Worm (Caenorhabditis elegans) whole organism, early embryonic: ENCODE measurements around the gene gst-32.

Experiments
- B0310.2 ChIP-seq: sonication (generic microtip); optimal IDR thresholded peaks from 2 replicates; lab custom pipeline; 2016; ENCODE audit warnings: mild to moderate bottlenecking, missing genetic modification characterization, missing compliant biosample characterization
- F13C5.2 ChIP-seq: sonication (generic microtip); optimal IDR thresholded peaks from 2 replicates; lab custom pipeline; 2017; ENCODE audit warnings: mild to moderate bottlenecking, missing genetic modification characterization, inconsistent platforms, missing compliant biosample characterization
- aly-1 ChIP-seq: sonication (generic microtip); optimal IDR thresholded peaks from 2 replicates; lab custom pipeline; 2016; ENCODE audit warnings: missing genetic modification characterization, missing compliant biosample characterization
- ama-1 ChIP-seq: fragments of 150-350 bp; optimal IDR thresholded peaks from 2 replicates; lab custom pipeline; 2014
- ceh-13 ChIP-seq: fragments of 200-800 bp; sonication (Bioruptor generic); optimal IDR thresholded peaks from 2 replicates; lab custom pipeline; 2018; ENCODE audit warnings: mild to moderate bottlenecking, missing genetic modification characterization, missing compliant biosample characterization
- ceh-36 ChIP-seq: sonication (generic microtip); optimal IDR thresholded peaks from 2 replicates; lab custom pipeline; 2016; ENCODE audit warnings: missing genetic modification characterization, inconsistent platforms, missing compliant biosample characterization
- ets-7 ChIP-seq: sonication (generic microtip); optimal IDR thresholded peaks from 2 replicates; lab custom pipeline; 2016; ENCODE audit warnings: missing genotype, missing genetic modification characterization, missing compliant biosample characterization
- flt-1 ChIP-seq: fragments of 200-800 bp; sonication (Bioruptor generic); IDR thresholded peaks from 2 replicates; pipeline ENCODE4 v1.3.6; 2022; ENCODE audit warnings: missing genetic modification characterization, missing compliant biosample characterization
- hmbx-1 ChIP-seq: sonication (generic microtip); optimal IDR thresholded peaks from 2 replicates; lab custom pipeline; 2016; ENCODE audit warnings: mild to moderate bottlenecking, missing genetic modification characterization, missing compliant biosample characterization
- hmg-4 ChIP-seq: fragments of 200-800 bp; sonication (Bioruptor generic); optimal IDR thresholded peaks from 2 replicates; lab custom pipeline; 2018; ENCODE audit warnings: mild to moderate bottlenecking, missing genetic modification characterization, missing compliant biosample characterization
- hnd-1 ChIP-seq: sonication (generic microtip); optimal IDR thresholded peaks from 2 replicates; lab custom pipeline; 2016; ENCODE audit warnings: missing genetic modification characterization, missing compliant biosample characterization
- pes-1 ChIP-seq: fragments of 200-800 bp; sonication (Bioruptor generic); IDR thresholded peaks from 2 replicates; pipeline ENCODE4 v1.3.6; 2022; ENCODE audit warnings: missing genetic modification reagents, missing genetic modification characterization, missing compliant biosample characterization
- scrt-1 ChIP-seq: fragments of 200-800 bp; sonication (Bioruptor generic); IDR thresholded peaks from 2 replicates; pipeline ENCODE4 v1.3.6; 2022; ENCODE audit warnings: missing genetic modification characterization, missing compliant biosample characterization
- sea-1 ChIP-seq: fragments of 200-800 bp; sonication (Bioruptor generic); conservative IDR thresholded peaks from 2 replicates; pipeline ENCODE4 v1.3.6; 2022; ENCODE audit warnings: missing genetic modification characterization, missing compliant biosample characterization
- tbx-11 ChIP-seq: fragments of 200-800 bp; sonication (Bioruptor generic); IDR thresholded peaks from 2 replicates; pipeline ENCODE4 v1.3.6; 2022; ENCODE audit warnings: missing genetic modification characterization, missing compliant biosample characterization
- tbx-37 ChIP-seq: fragments of 200-800 bp; sonication (Bioruptor generic); conservative IDR thresholded peaks from 2 replicates; pipeline ENCODE4 v1.3.6; 2022; ENCODE audit warnings: missing genetic modification reagents, missing genetic modification characterization, missing compliant biosample characterization
- tra-4 ChIP-seq: sonication (generic microtip); optimal IDR thresholded peaks from 2 replicates; lab custom pipeline; 2017; ENCODE audit warnings: missing genetic modification characterization, missing compliant biosample characterization

Gene gst-32

ce11 chrII:15204069-15204850 lies 25.9 kb upstream of the gst-32 start:
- peak; percentile 61 for TF ChIP-seq ceh-36 (tag; lab: Kevin White, UChicago)
- no peak for TF ChIP-seq F13C5.2 (tag; lab: Kevin White, UChicago)

DNA sequence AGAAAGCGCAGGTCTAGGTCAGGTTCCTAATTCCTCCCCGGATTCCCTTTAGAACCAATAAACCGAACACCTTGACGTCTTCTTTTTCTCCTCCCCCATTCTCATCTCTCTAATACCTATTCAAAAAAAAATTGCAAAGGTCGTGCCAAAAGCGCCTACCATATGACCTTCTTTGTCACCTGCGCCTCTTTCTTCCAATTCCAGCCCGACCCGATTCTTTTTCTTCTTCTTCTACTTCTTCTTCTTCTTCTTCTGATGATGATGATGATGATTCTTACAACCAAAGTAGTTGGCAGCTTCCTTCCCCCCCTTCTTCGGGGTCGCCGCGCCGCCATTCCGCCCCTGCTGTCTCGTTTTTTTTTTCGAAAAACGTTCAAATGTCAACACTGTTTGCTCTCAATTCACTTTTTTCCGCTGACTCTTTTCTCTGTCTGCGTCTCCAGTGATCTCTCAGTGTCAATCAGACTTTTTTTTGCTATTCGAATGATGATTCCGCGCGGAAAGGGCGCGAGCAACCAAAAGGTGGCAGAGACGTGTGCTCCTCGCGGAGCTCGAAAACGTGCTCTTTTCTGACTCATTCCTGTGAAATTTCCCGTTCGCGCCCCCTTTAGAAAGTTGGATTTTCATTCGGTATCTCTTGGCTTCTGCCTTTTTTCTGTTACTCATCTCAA lies 25.1 kb upstream of the gst-32 start:
- TF ChIP-seq hmbx-1 (tag; lab: Kevin White, UChicago) (no peak), tra-4 (tag; lab: Kevin White, UChicago) (no peak), pes-1 (GFP tag; lab: Robert Waterston, UW) (no peak), tbx-11 (GFP tag; lab: Robert Waterston, UW) (no peak), ceh-13 (GFP tag; lab: Kevin White, UChicago) (no peak), ets-7 (no peak), hmg-4 (GFP tag; lab: Kevin White, UChicago) (no peak), aly-1 (tag; lab: Kevin White, UChicago) (no peak), F13C5.2 (tag; lab: Kevin White, UChicago) (no peak), scrt-1 (GFP tag; lab: Robert Waterston, UW) (no peak), ama-1 (lab: Kevin White, UChicago) (no peak), B0310.2 (tag; lab: Kevin White, UChicago) (no peak)

DNA sequence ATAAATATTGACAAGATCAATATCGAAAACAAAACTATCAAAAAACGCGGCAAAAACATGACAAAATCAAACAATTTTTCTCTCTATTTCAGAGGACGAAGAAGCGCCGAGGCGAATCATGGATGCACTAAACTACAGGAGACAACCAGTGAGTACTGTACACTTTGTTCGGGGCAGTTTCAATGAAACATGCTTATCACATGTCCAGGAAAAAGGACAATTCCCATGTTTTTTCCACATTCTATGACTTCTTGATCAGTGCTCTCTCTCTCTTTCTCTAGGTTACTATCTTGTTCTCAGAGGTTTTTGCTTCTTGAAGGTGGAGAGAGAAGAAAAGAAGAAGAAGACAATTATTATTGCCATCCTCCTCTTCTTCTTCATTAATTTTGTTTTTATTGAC lies 19.1 kb upstream of the gst-32 start:
- TF ChIP-seq hmbx-1 (tag; lab: Kevin White, UChicago) (no peak), aly-1 (tag; lab: Kevin White, UChicago) (no peak), scrt-1 (GFP tag; lab: Robert Waterston, UW) (no peak)

DNA sequence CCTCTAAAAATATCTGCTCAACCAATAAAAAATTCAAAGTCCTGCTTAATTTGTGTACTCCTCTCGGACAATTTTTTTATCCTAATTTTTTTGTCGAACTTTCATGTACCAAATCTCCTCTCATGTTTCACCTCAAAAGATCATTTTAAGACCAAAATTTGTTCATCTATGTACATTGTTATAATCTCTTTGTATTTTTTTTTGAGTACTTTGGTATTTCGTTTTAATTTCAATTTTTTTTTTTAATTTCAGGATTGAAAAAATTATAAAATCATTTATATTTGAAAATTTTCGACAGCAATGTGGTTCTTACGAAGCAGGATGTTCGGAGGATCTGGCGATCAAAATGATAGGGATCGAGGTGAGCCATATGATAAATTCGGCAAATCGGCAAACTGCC lies 18.0 kb upstream of the gst-32 start, which contains the start of gene spsb-1:
TSS of gene spsb-1 (plus strand) at position 301 of the 400 bp plus-strand sequence.
- TF ChIP-seq sea-1 = no peak
- no peak for TF ChIP-seq hmg-4 (GFP tag; lab: Kevin White, UChicago)
- no peak for TF ChIP-seq hnd-1
- TF ChIP-seq scrt-1 (GFP tag; lab: Robert Waterston, UW) = no peak
- no peak for TF ChIP-seq ceh-36 (tag; lab: Kevin White, UChicago)
- TF ChIP-seq F13C5.2 (tag; lab: Kevin White, UChicago) = no peak
- no peak for TF ChIP-seq hmbx-1 (tag; lab: Kevin White, UChicago)
- TF ChIP-seq ama-1 (lab: Kevin White, UChicago) = no peak
- no peak for TF ChIP-seq B0310.2 (tag; lab: Kevin White, UChicago)
- no peak for TF ChIP-seq tbx-37 (GFP tag; lab: Robert Waterston, UW)
- TF ChIP-seq tbx-11 (GFP tag; lab: Robert Waterston, UW) = no peak
- TF ChIP-seq pes-1 (GFP tag; lab: Robert Waterston, UW) = no peak
- TF ChIP-seq ets-7 = no peak
- no peak for TF ChIP-seq aly-1 (tag; lab: Kevin White, UChicago)
- TF ChIP-seq ceh-13 (GFP tag; lab: Kevin White, UChicago) = no peak
- TF ChIP-seq tra-4 (tag; lab: Kevin White, UChicago) = no peak
- no peak for TF ChIP-seq flt-1 (GFP tag; lab: Robert Waterston, UW)

ce11 chrII:15195346-15195745 lies 17.0 kb upstream of the gst-32 start:
- TF ChIP-seq tbx-37 (GFP tag; lab: Robert Waterston, UW) (no peak), flt-1 (GFP tag; lab: Robert Waterston, UW) (no peak), pes-1 (GFP tag; lab: Robert Waterston, UW) (no peak), sea-1 (no peak), ama-1 (lab: Kevin White, UChicago) (no peak), F13C5.2 (tag; lab: Kevin White, UChicago) (no peak), ceh-36 (tag; lab: Kevin White, UChicago) (no peak), hnd-1 (no peak), hmg-4 (GFP tag; lab: Kevin White, UChicago) (no peak), scrt-1 (GFP tag; lab: Robert Waterston, UW) (no peak), tra-4 (tag; lab: Kevin White, UChicago) (no peak), aly-1 (tag; lab: Kevin White, UChicago) (no peak), ceh-13 (GFP tag; lab: Kevin White, UChicago) (no peak), tbx-11 (GFP tag; lab: Robert Waterston, UW) (no peak), ets-7 (no peak), B0310.2 (tag; lab: Kevin White, UChicago) (no peak), hmbx-1 (tag; lab: Kevin White, UChicago) (no peak)

ce11 chrII:15193961-15194360 lies 15.6 kb upstream of the gst-32 start:
- no peak for TF ChIP-seq tbx-37 (GFP tag; lab: Robert Waterston, UW)
- TF ChIP-seq tra-4 (tag; lab: Kevin White, UChicago) = no peak
- no peak for TF ChIP-seq F13C5.2 (tag; lab: Kevin White, UChicago)
- TF ChIP-seq scrt-1 (GFP tag; lab: Robert Waterston, UW) = no peak
- no peak for TF ChIP-seq hmg-4 (GFP tag; lab: Kevin White, UChicago)
- no peak for TF ChIP-seq ceh-13 (GFP tag; lab: Kevin White, UChicago)
- no peak for TF ChIP-seq pes-1 (GFP tag; lab: Robert Waterston, UW)
- no peak for TF ChIP-seq tbx-11 (GFP tag; lab: Robert Waterston, UW)
- TF ChIP-seq hmbx-1 (tag; lab: Kevin White, UChicago) = no peak
- TF ChIP-seq ama-1 (lab: Kevin White, UChicago) = no peak
- TF ChIP-seq aly-1 (tag; lab: Kevin White, UChicago) = no peak
- TF ChIP-seq B0310.2 (tag; lab: Kevin White, UChicago) = no peak
- TF ChIP-seq ets-7 = no peak
- no peak for TF ChIP-seq sea-1
